Worm (Caenorhabditis elegans) whole organism, L1 larva: Measurements from ENCODE around the gene W04D2.4.

Source experiments
- aha-1 ChIP-seq: fragments of 150-350 bp; optimal IDR thresholded peaks from 2 replicates; lab custom pipeline; 2014; ENCODE audit warnings: missing biosample characterization, missing genetic modification characterization
- fkh-10 ChIP-seq: sonication (generic microtip); optimal IDR thresholded peaks from 2 replicates; lab custom pipeline; 2017; ENCODE audit warnings: missing biosample characterization, missing genetic modification reagents, missing genetic modification characterization
- mep-1 ChIP-seq: fragments of 150-350 bp; optimal IDR thresholded peaks from 2 replicates; lab custom pipeline; 2014; ENCODE audit warnings: missing biosample characterization, missing genetic modification characterization
- nhr-12 ChIP-seq: sonication (generic microtip); optimal IDR thresholded peaks from 2 replicates; lab custom pipeline; 2017; ENCODE audit warnings: missing biosample characterization, missing genetic modification characterization
- nhr-47 ChIP-seq: sonication (generic microtip); optimal IDR thresholded peaks from 2 replicates; lab custom pipeline; 2016; ENCODE audit warnings: mild to moderate bottlenecking, missing genetic modification characterization, moderate library complexity, missing compliant biosample characterization
- snpc-4 ChIP-seq: fragments of 150-350 bp; optimal IDR thresholded peaks from 2 replicates; lab custom pipeline; 2014; ENCODE audit warnings: missing biosample characterization, missing genetic modification characterization
- tbx-2 ChIP-seq: sonication (generic microtip); optimal IDR thresholded peaks from 2 replicates; lab custom pipeline; 2016; ENCODE audit warnings: missing genetic modification characterization, missing compliant biosample characterization
- ztf-11 ChIP-seq, 2 experiments: sonication (generic microtip); optimal IDR thresholded peaks; 2 replicates each; lab custom pipeline; 2016 to 2017; ENCODE audit warnings: missing genetic modification characterization in 2 of 2, missing biosample characterization in 1 of 2, missing compliant biosample characterization in 1 of 2
- ztf-4 ChIP-seq: fragments of 150-350 bp; optimal IDR thresholded peaks from 2 replicates; lab custom pipeline; 2014; ENCODE audit warnings: missing biosample characterization, missing genetic modification characterization

ce11 chrV:12488002-12488401, 9.6 kb downstream of the W04D2.4 start:
- TF ChIP-seq ztf-11 (tag; optimal IDR thresholded peaks at IDR 0.05; lab: Kevin White, UChicago), result no peak
- no peak for TF ChIP-seq tbx-2 (tag; lab: Kevin White, UChicago)
- no peak for TF ChIP-seq nhr-47 (tag; lab: Kevin White, UChicago)
- TF ChIP-seq fkh-10 (GFP tag; lab: Kevin White, UChicago), result no peak
- no peak for TF ChIP-seq nhr-12 (tag; lab: Kevin White, UChicago)
- TF ChIP-seq mep-1 (tag; lab: Kevin White, UChicago), result no peak
- TF ChIP-seq aha-1, result no peak
- TF ChIP-seq snpc-4 (tag; lab: Kevin White, UChicago), result peak; percentile 64
- TF ChIP-seq ztf-4 (tag; lab: Kevin White, UChicago), result no peak
